Worm (Caenorhabditis elegans) whole organism, L4/young adult: Measurements from ENCODE around the gene spp-6.

Experiments used
- dao-5 ChIP-seq: sonication (generic microtip); optimal IDR thresholded peaks from 2 replicates; lab custom pipeline; 2016; ENCODE audit warnings: missing genotype, missing genetic modification characterization, moderate library complexity, missing compliant biosample characterization
- him-1 ChIP-seq: sonication (generic microtip); optimal IDR thresholded peaks from 2 replicates; lab custom pipeline; 2016; ENCODE audit warnings: missing genotype, missing genetic modification reagents, missing genetic modification characterization, missing compliant biosample characterization

ce11 chrX:7283136-7283535 lies 34.0 kb upstream of the spp-6 start:
- TF ChIP-seq dao-5 (tag; lab: Kevin White, UChicago) (no peak), him-1 (tag; lab: Kevin White, UChicago) (no peak)
